Fruit fly (Drosophila melanogaster) whole organism, wandering third instar larva: Measurements from ENCODE around the gene FoxL1.

Experiments used
- GATAd ChIP-seq: sonication (Bioruptor generic); optimal IDR thresholded peaks from 2 replicates; lab custom pipeline; 2016; ENCODE audit warnings: missing biosample characterization, missing genetic modification characterization
- Sp1 ChIP-seq: fragments of 200-800 bp; sonication (Bioruptor generic); optimal IDR thresholded peaks from 3 replicates; lab custom pipeline; 2019; ENCODE audit warnings: missing biosample characterization, mild to moderate bottlenecking, missing genetic modification characterization, moderate library complexity
- tai ChIP-seq: sonication (Bioruptor generic); optimal IDR thresholded peaks from 2 replicates; lab custom pipeline; 2016; ENCODE audit warnings: missing biosample characterization, missing genetic modification characterization
- usp ChIP-seq: fragments of >200 bp; optimal IDR thresholded peaks from 2 replicates; lab custom pipeline; 2017; ENCODE audit warnings: missing biosample characterization, missing genetic modification characterization
- woc ChIP-seq: sonication (Bioruptor generic); optimal IDR thresholded peaks from 2 replicates; lab custom pipeline; 2016; ENCODE audit warnings: missing biosample characterization, mild to moderate bottlenecking, missing genetic modification characterization

Gene FoxL1

dm6 chr3L:4070221-4070995 lies 51.7 kb downstream of the FoxL1 start (continued):
- TF ChIP-seq woc (GFP tag; lab: Kevin White, UChicago) (peak; percentile 99), GATAd (peak; percentile 92), Sp1 (GFP tag; lab: Kevin White, UChicago) (peak; percentile 93), usp (GFP tag; lab: Kevin White, UChicago) (no peak), tai (GFP tag; lab: Kevin White, UChicago) (no peak)
